Fruit fly (Drosophila melanogaster) Kc167 (cell line): ENCODE measurements around the gene mRpS26.

Source experiments
- Myc ChIP-seq: fragments of >200 bp; optimal IDR thresholded peaks from 2 replicates; lab custom pipeline; 2017; ENCODE audit warnings: missing external identifiers
- Sin3A ChIP-seq: fragments of >200 bp; optimal IDR thresholded peaks from 2 replicates; lab custom pipeline; 2018; ENCODE audit warnings: missing external identifiers
- h ChIP-seq: fragments of >200 bp; optimal IDR thresholded peaks from 3 replicates; lab custom pipeline; 2018; ENCODE audit warnings: missing external identifiers
- insv ChIP-seq: fragments of >200 bp; optimal IDR thresholded peaks from 3 replicates; lab custom pipeline; 2018; ENCODE audit warnings: missing external identifiers
- psq ChIP-seq: fragments of >200 bp; optimal IDR thresholded peaks from 2 replicates; lab custom pipeline; 2017; ENCODE audit warnings: missing external identifiers
- ttk ChIP-seq: sonication (Bioruptor generic); optimal IDR thresholded peaks from 2 replicates; lab custom pipeline; 2017; ENCODE audit warnings: missing external identifiers

The mRpS26 gene

DNA sequence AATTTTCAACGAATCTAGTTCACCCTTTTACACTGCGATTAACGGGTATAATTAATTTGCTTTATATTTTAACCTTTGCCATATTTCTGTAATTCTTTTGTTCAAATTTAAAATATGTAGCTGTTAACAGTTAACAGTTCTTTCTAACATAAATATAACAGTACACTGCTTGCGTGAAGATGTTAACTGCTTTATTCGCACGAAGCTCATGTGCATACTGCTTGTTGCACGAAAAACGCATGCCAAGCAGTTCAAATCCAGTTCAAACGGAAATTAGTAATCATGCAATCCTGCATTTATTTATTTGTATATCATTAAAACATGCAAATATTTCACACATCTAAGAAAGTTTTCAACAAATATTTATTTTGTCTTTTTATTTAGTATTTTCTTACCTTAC, 18.4 kb upstream of the mRpS26 start:
- TF ChIP-seq ttk (no peak), h (lab: Kevin White, UChicago) (no peak), Myc (no peak), psq (lab: Kevin White, UChicago) (no peak), Sin3A (lab: Kevin White, UChicago) (no peak), insv (no peak)

DNA sequence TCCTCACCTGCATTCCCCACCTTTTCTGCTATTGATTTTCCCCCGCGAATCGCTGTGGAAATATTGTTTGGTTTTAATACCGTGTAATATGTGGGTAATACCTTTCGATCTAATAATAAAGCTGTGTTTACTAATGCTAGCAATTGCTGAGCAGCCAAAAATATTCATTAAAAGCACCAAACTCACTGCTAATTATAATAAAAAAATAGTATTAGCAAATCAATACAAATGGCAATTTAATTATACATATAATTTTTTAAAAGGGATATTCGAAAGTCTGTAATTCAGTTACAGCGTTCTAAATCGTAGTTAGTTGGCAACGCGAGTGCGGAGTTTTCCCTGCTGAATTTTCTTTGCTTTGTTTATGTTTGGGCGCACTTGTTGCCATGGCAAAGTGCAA, 12.5 kb upstream of the mRpS26 start:
- TF ChIP-seq psq (lab: Kevin White, UChicago) (no peak), Sin3A (lab: Kevin White, UChicago) (no peak), insv (no peak), ttk (no peak), Myc (no peak), h (lab: Kevin White, UChicago) (no peak)

DNA sequence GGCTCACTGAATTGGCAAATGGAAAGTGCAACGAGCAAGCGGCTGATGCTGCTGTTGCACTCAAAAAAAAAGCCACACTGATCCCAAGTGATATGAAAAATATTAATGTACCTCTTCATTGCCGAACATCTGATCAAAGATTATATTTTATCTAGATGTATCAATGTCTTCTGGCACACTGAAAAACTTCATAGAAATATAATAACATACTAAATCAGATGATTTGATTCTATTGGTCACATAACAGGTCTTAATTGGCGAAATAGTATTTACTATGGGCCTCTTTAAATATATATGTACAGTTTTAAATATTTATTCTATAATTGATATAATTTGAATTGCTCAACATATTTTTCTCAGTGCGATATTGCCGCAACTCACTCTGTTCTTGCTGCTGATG, 9.7 kb upstream of the mRpS26 start:
- TF ChIP-seq Myc = no peak
- no peak for TF ChIP-seq insv
- no peak for TF ChIP-seq ttk
- TF ChIP-seq psq (lab: Kevin White, UChicago) = no peak
- TF ChIP-seq Sin3A (lab: Kevin White, UChicago) = no peak
- no peak for TF ChIP-seq h (lab: Kevin White, UChicago)

DNA sequence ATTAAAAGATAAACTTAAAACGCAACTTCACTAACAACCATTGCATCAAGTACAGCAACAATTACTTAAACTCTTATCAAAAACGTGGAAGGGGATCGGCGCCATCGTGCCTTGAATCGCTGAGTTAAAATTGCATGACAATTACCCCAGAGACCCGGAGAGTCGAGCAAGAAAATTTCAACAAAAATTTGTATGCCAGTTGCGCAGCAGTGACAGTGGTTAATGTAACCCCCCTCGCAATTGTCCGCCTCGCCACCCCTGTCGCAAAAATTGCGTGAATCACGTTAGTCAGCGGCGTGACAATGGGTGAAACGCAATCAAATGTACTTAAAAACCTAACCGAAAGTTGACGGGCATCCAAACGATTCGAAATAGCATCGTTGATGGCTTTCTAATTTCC, 6.7 kb upstream of the mRpS26 start:
- TF ChIP-seq insv (no peak), Sin3A (lab: Kevin White, UChicago) (no peak), h (lab: Kevin White, UChicago) (no peak), Myc (no peak), psq (lab: Kevin White, UChicago) (no peak), ttk (no peak)

DNA sequence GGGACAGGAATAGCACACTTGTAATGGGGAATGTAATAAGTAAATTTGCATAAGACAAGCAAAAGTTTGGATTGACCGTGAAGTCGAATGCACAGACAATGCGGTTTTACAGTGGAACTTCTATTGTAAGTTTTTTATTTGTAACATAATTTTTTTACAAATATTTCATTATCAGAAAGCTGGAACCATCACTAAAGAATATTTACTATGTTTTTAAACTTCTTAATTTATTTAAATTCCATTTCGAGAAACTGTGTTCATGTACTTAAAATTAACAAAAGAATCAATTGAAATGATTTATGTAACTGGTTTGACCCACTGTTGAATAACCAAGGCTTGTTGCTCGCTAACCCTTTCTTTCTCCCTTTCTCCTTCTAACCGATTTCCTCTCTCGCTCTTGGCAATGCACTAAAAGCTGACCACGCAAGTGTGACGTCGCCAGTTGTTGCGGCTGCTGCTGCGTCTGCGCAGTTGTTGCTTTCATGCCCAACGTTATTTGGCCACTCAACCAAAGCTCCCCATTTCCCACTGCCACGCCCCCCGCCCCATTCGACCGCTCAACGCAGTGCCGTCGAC, 4.9 kb upstream of the mRpS26 start:
- TF ChIP-seq h (lab: Kevin White, UChicago) = no peak
- TF ChIP-seq ttk = no peak
- no peak for TF ChIP-seq Myc
- TF ChIP-seq insv = no peak
- no peak for TF ChIP-seq psq (lab: Kevin White, UChicago)
- no peak for TF ChIP-seq Sin3A (lab: Kevin White, UChicago)

DNA sequence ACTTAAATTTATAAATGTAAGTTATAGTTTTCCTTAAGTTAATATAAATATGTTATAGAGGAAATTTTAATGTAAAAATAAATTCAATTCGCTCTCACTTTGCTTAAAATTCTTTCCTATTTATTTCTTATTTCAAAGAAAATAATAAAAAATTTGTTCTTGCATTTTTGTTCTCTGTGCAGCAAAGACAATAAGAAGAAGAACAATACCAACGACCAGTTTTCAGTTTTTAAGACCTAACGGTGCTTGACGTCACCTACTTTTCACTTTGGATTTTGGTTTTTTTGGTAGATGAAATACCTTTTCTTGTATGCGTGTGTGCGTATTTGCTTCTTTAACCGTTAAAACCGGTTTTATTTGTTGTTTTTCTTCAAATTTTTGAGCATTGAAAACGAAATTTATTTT, 4.2 kb upstream of the mRpS26 start:
- no peak for TF ChIP-seq insv
- no peak for TF ChIP-seq h (lab: Kevin White, UChicago)
- no peak for TF ChIP-seq Sin3A (lab: Kevin White, UChicago)
- TF ChIP-seq Myc = no peak
- TF ChIP-seq ttk = no peak
- TF ChIP-seq psq (lab: Kevin White, UChicago) = no peak

DNA sequence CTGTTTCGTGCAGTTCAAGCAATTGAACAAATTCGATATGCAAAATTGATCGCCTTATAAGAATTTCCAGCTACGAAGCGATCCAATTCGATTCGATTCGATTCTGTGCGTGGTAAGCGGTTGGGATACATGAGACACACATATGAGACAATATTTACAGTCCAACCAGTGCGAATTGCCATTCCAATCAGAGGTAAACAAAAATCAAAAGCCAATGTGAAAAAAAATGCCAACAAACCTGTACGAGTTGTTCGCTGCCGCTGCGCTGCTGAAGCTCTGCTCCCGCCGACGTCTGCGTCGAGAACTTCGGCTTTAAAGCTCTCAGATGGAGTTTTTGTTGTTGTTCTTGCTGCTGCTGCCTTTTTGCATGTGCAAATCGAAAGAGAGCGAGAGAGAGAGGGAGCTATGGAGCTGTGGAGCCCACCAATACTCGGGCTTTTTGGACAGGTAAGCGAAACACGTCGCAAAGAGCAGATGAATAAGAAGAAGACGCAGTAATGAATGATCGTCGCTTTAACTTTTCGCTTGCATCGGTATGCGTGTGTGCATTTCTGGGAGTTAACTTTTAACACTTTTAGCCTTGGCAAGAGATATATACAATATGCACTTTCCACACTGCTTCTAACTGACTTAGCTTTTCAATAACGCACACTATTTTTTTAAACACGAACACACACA, 897 bp upstream of the mRpS26 start:
- no peak for TF ChIP-seq Sin3A (lab: Kevin White, UChicago)
- TF ChIP-seq insv = no peak
- no peak for TF ChIP-seq ttk
- no peak for TF ChIP-seq h (lab: Kevin White, UChicago)
- TF ChIP-seq psq (lab: Kevin White, UChicago) = no peak
- no peak for TF ChIP-seq Myc

DNA sequence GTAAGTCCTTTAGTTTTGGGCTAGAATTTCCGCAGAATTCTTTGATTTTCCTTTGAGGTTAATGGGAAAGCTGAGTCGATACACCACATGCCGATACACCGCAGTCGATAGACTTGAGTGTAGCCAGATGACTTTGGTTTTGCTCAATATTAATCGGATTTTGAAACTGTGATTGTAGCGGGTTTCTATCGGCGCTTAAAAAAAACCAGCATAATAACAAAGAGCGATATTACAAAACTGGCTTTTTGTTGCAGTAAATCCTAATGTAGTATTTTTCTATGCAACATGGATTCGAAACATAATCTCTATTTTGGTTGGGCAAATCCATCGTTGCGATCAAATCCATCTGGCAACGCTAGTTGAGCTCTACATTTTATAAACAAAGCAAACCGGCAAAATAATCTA, 3.1 kb downstream of the mRpS26 start, which contains the start of the genes Polr3D and mus304:
TSS of gene Polr3D (minus strand) at position 116 of the 405 bp plus-strand sequence.
TSS of gene mus304 (plus strand) at position 356 of the 405 bp plus-strand sequence.
- TF ChIP-seq Sin3A (lab: Kevin White, UChicago) (no peak), h (lab: Kevin White, UChicago) (no peak), Myc (no peak), psq (lab: Kevin White, UChicago) (no peak), ttk (no peak), insv (no peak)

DNA sequence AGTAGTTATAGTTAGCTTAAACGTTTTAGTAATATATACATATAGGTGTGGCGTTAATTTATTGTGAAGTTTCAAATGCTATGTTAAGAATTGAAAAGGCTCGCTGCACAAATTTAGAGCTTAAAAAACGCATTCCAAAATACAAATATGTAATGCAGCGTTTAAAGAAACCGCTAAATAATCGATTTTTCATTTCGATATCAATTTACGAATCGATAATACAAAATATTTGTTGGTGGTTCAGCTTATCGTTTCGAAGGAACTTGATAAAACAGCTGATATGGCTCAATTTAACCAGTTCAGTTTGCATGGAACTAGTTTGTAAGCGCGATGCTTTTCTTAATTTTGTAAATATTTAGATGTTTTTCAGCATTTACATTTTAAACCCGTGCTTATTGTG, 6.3 kb downstream of the mRpS26 start, which contains the start of the genes CG32195 and CG7341:
TSS of gene CG32195 (plus strand) at position 291 of the 400 bp plus-strand sequence.
TSS of gene CG7341 (plus strand) at position 291 of the 400 bp plus-strand sequence.
- TF ChIP-seq h (lab: Kevin White, UChicago) (no peak), ttk (no peak), insv (no peak), psq (lab: Kevin White, UChicago) (no peak), Myc (no peak), Sin3A (lab: Kevin White, UChicago) (no peak)

DNA sequence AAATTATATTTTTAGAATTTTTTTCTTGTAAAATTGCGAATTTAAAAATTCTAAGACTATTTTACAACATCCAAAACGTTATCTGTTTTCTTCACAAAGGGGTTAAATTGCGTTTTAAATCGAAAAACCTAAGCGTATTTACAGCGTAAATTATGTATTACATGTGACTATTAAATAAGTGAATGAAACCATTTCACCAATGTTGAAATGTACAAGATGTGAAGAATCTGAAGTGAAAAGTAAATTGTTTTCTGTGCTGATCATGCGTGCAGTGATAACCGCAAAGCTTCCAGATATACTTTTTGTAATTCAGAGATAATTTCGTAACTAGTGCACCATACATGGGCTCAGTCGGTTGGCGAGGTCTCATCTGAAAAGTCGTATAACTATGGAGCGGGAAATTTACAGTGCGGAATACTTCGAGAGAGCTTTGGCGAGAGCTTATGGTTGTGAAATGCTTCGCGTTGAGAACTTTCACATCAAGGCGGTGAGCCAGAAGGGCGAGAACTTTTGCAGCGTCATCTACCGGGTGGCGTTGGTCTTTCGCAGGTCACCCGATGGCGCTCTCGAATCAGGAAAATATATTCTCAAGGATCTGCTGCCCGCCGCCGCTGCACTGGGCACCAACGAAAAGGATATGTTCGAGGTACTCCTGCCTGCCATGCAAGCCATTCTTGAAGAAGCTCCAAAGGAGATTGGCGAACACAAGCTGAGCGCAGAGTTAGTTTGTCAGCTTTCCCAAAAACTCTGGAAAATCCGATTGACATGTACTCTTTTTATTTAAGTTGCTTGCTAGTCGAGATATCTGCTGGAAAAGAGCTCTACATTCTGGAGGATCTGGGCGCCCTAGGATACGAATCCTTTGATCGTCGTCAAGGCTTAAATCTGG, 7.9 kb downstream of the mRpS26 start:
- TF ChIP-seq insv = no peak
- peak; percentile 90 for TF ChIP-seq h (lab: Kevin White, UChicago)
- no peak for TF ChIP-seq psq (lab: Kevin White, UChicago)

DNA sequence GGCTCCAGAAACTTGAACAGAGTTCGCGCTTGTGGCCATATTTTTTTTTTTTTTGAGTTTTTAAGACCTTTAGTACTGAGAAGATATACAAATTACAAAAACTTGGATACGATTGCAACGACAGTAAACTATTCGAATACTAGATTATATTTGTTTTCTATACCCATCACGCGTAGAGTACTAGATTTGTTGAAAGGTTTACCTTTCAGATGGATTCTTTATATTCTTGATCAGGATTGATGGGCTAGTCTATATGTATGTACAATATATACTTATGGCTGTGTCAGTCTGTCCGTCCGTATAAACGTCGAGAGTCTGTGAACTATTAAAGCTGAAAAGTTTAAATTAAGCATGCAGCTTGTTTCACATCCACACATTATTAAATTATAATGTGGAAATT, 15.5 kb downstream of the mRpS26 start, which contains the start of gene CG42853:
TSS of gene CG42853 (minus strand) at position 101 of the 400 bp plus-strand sequence.
- no peak for TF ChIP-seq ttk
- TF ChIP-seq insv = no peak
- TF ChIP-seq h (lab: Kevin White, UChicago) = no peak
- TF ChIP-seq psq (lab: Kevin White, UChicago) = no peak
- TF ChIP-seq Sin3A (lab: Kevin White, UChicago) = no peak
- no peak for TF ChIP-seq Myc

DNA sequence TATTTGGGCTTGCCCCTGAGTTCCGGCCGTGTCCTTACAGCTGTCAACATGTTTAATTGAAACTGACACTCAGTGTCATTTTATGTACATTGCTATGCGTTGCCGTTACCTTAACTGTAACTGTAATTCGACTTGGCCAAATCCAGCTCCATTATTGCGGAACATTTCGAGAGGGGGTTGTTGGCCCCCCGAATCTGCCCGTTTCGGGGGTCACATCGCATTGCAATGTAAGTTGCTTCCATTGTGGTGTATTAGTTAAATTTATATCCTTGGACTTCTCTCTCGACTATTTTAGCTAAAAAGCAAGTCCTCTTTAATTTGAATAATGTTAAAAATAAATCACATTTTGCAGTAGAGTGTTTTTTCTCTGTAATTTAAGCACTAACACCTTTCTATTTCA, 17.8 kb downstream of the mRpS26 start:
- TF ChIP-seq Sin3A (lab: Kevin White, UChicago) (no peak), ttk (no peak), h (lab: Kevin White, UChicago) (no peak), psq (lab: Kevin White, UChicago) (no peak), Myc (no peak), insv (no peak)
